Fruit fly (Drosophila melanogaster) whole organism, embryonic: ENCODE results near the gene CG9948.

Experiments
- ATbp ChIP-seq: fragments of 200-800 bp; sonication (Bioruptor generic); optimal IDR thresholded peaks from 2 replicates; lab custom pipeline; 2017; ENCODE audit warnings: missing biosample characterization, mild to moderate bottlenecking, missing genetic modification characterization, missing genetic modification reagents
- B-H1 ChIP-seq: fragments of 200-800 bp; sonication (Bioruptor generic); IDR thresholded peaks from 3 replicates; pipeline ENCODE4 v1.3.6; 2022; ENCODE audit warnings: missing biosample characterization, missing genetic modification characterization
- BEAF-32 ChIP-seq: fragments of 200-800 bp; sonication (Bioruptor generic); optimal IDR thresholded peaks from 3 replicates; lab custom pipeline; 2017; ENCODE audit warnings: missing biosample characterization, missing genetic modification characterization, mild to moderate bottlenecking, moderate library complexity, missing genetic modification reagents
- CG10431 ChIP-seq: fragments of 200-800 bp; sonication (Bioruptor generic); optimal IDR thresholded peaks from 3 replicates; lab custom pipeline; 2018; ENCODE audit warnings: missing biosample characterization, mild to moderate bottlenecking, missing genetic modification characterization
- CG10959 ChIP-seq: fragments of 200-800 bp; sonication (Bioruptor generic); IDR thresholded peaks from 2 replicates; pipeline ENCODE4 v1.3.6; 2022; ENCODE audit warnings: missing biosample characterization, missing genetic modification characterization
- CG12659 ChIP-seq: fragments of 200-800 bp; sonication (Bioruptor generic); optimal IDR thresholded peaks from 3 replicates; lab custom pipeline; 2017; ENCODE audit warnings: mild to moderate bottlenecking, missing biosample characterization, missing genetic modification reagents, missing genetic modification characterization
- CG14965 ChIP-seq: fragments of 200-800 bp; sonication (Bioruptor generic); optimal IDR thresholded peaks from 2 replicates; lab custom pipeline; 2016; ENCODE audit warnings: missing biosample characterization, missing genetic modification characterization, borderline replicate concordance
- CG15073 ChIP-seq: fragments of 200-800 bp; sonication (Bioruptor generic); optimal IDR thresholded peaks from 2 replicates; lab custom pipeline; 2016; ENCODE audit warnings: missing biosample characterization, missing genetic modification characterization
- CG15479 ChIP-seq: fragments of 200-800 bp; sonication (Bioruptor generic); optimal IDR thresholded peaks from 3 replicates; lab custom pipeline; 2019; ENCODE audit warnings: missing biosample characterization, mild to moderate bottlenecking, missing genetic modification characterization, moderate library complexity
- CG32772 ChIP-seq: fragments of 200-800 bp; sonication (Bioruptor generic); IDR thresholded peaks from 2 replicates; pipeline ENCODE4 v1.3.6; 2022; ENCODE audit warnings: missing biosample characterization, missing genetic modification characterization
- CG6683 ChIP-seq: fragments of 200-800 bp; sonication (Bioruptor generic); optimal IDR thresholded peaks from 2 replicates; lab custom pipeline; 2017; ENCODE audit warnings: missing biosample characterization, mild to moderate bottlenecking, missing genetic modification characterization, missing genetic modification reagents
- CG7745 ChIP-seq: fragments of 200-800 bp; sonication (Bioruptor generic); optimal IDR thresholded peaks from 2 replicates; lab custom pipeline; 2018; ENCODE audit warnings: missing biosample characterization, mild to moderate bottlenecking, missing genetic modification characterization, moderate library complexity
- CG9797 ChIP-seq: fragments of 200-800 bp; sonication (Bioruptor generic); optimal IDR thresholded peaks from 3 replicates; lab custom pipeline; 2018; ENCODE audit warnings: missing biosample characterization, mild to moderate bottlenecking, missing genetic modification characterization
- CTCF ChIP-seq: fragments of 200-800 bp; sonication (Bioruptor generic); optimal IDR thresholded peaks from 2 replicates; lab custom pipeline; 2017; ENCODE audit warnings: missing biosample characterization, mild to moderate bottlenecking, missing genetic modification characterization, moderate library complexity
- CoRest ChIP-seq: fragments of 200-800 bp; sonication (Bioruptor generic); optimal IDR thresholded peaks from 3 replicates; lab custom pipeline; 2018; ENCODE audit warnings: missing biosample characterization, mild to moderate bottlenecking, missing genetic modification characterization, moderate library complexity
- D ChIP-seq, 2 experiments: fragments of 200-800 bp in 1 of 2; fragments of >200 bp in 1 of 2; sonication (Bioruptor generic) in 1 of 2; optimal IDR thresholded peaks; 2 replicates in 1 of 2; 3 replicates in 1 of 2; lab custom pipeline; 2017; ENCODE audit warnings: mild to moderate bottlenecking in 1 of 2, missing biosample characterization in 1 of 2, missing genetic modification characterization in 1 of 2, missing genetic modification reagents in 1 of 2
- Doc3 ChIP-seq: fragments of 200-800 bp; sonication (Bioruptor generic); IDR thresholded peaks from 3 replicates; pipeline ENCODE4 v1.3.6; 2022; ENCODE audit warnings: missing biosample characterization, missing genetic modification characterization; ENCODE audit not compliant: partially characterized antibody
- Gsc ChIP-seq: fragments of 200-800 bp; sonication (Bioruptor generic); IDR thresholded peaks from 2 replicates; pipeline ENCODE4 v1.3.6; 2022; ENCODE audit warnings: missing biosample characterization, missing genetic modification characterization
- Gug ChIP-seq: fragments of 200-800 bp; sonication (Bioruptor generic); IDR thresholded peaks from 4 replicates; pipeline ENCODE4 v1.3.6; 2022; ENCODE audit warnings: missing biosample characterization, missing genetic modification characterization
- HLH4C ChIP-seq: fragments of 200-800 bp; sonication (Bioruptor generic); IDR thresholded peaks from 3 replicates; pipeline ENCODE4 v1.3.6; 2022; ENCODE audit warnings: missing biosample characterization, missing genetic modification characterization; ENCODE audit not compliant: partially characterized antibody
- HLH54F ChIP-seq: fragments of 200-800 bp; sonication (Bioruptor generic); optimal IDR thresholded peaks from 3 replicates; lab custom pipeline; 2016; ENCODE audit warnings: missing biosample characterization, missing genetic modification characterization
- Hmr ChIP-seq: fragments of 200-800 bp; sonication (Bioruptor generic); optimal IDR thresholded peaks from 3 replicates; lab custom pipeline; 2017; ENCODE audit warnings: mild to moderate bottlenecking, missing biosample characterization, missing genetic modification reagents, missing genetic modification characterization
- Hr78 ChIP-seq, 2 experiments: fragments of 200-800 bp in 1 of 2; fragments of >200 bp in 1 of 2; sonication (Bioruptor generic) in 1 of 2; optimal IDR thresholded peaks; 2 replicates each; lab custom pipeline; 2017 to 2019; ENCODE audit warnings: missing biosample characterization in 2 of 2, missing genetic modification characterization in 2 of 2, mild to moderate bottlenecking in 1 of 2, moderate library complexity in 1 of 2
- Kr ChIP-seq: fragments of 200-800 bp; sonication (Bioruptor generic); optimal IDR thresholded peaks from 2 replicates; lab custom pipeline; 2017; ENCODE audit warnings: missing biosample characterization, mild to moderate bottlenecking, missing genetic modification characterization
- MTF-1 ChIP-seq: fragments of 200-800 bp; sonication (Bioruptor generic); optimal IDR thresholded peaks from 2 replicates; lab custom pipeline; 2018; ENCODE audit warnings: missing biosample characterization, mild to moderate bottlenecking, missing genetic modification characterization, borderline replicate concordance
- PHDP ChIP-seq: fragments of 200-800 bp; sonication (Bioruptor generic); optimal IDR thresholded peaks from 3 replicates; lab custom pipeline; 2018; ENCODE audit warnings: missing biosample characterization, mild to moderate bottlenecking, missing genetic modification characterization, moderate library complexity
- Pdp1 ChIP-seq, 2 experiments: fragments of 200-800 bp; sonication (Bioruptor generic); optimal IDR thresholded peaks; 3 replicates each; lab custom pipeline; 2016; ENCODE audit warnings: missing biosample characterization in 2 of 2, missing genetic modification characterization in 2 of 2, mild to moderate bottlenecking in 1 of 2, moderate library complexity in 1 of 2
- Rx ChIP-seq: fragments of 200-800 bp; sonication (Bioruptor generic); IDR thresholded peaks from 2 replicates; pipeline ENCODE4 v1.3.6; 2022; ENCODE audit warnings: missing biosample characterization, missing genetic modification characterization
- Spps ChIP-seq: fragments of 200-800 bp; sonication (Bioruptor generic); optimal IDR thresholded peaks from 2 replicates; lab custom pipeline; 2018; ENCODE audit warnings: missing biosample characterization, mild to moderate bottlenecking, missing genetic modification characterization
- abd-A ChIP-seq: fragments of 200-800 bp; sonication (Bioruptor generic); optimal IDR thresholded peaks from 3 replicates; lab custom pipeline; 2019; ENCODE audit warnings: missing biosample characterization, mild to moderate bottlenecking, missing genetic modification characterization, moderate library complexity
- al ChIP-seq: fragments of 200-800 bp; sonication (Bioruptor generic); IDR thresholded peaks from 2 replicates; pipeline ENCODE4 v1.3.6; 2022; ENCODE audit warnings: missing biosample characterization, missing genetic modification characterization
- ap ChIP-seq: fragments of 200-800 bp; sonication (Bioruptor generic); IDR thresholded peaks from 2 replicates; pipeline ENCODE4 v1.3.6; 2022; ENCODE audit warnings: missing biosample characterization, missing genetic modification characterization
- caup ChIP-seq: fragments of 200-800 bp; sonication (Bioruptor generic); optimal IDR thresholded peaks from 3 replicates; lab custom pipeline; 2017; ENCODE audit warnings: missing biosample characterization, mild to moderate bottlenecking, missing genetic modification characterization, moderate library complexity; ENCODE audit not compliant: severe bottlenecking
- chinmo ChIP-seq: fragments of 200-800 bp; sonication (Bioruptor generic); IDR thresholded peaks from 4 replicates; pipeline ENCODE4 v1.3.6; 2022; ENCODE audit warnings: missing biosample characterization, missing genetic modification characterization; ENCODE audit not compliant: partially characterized antibody
- croc ChIP-seq: fragments of 200-800 bp; sonication (Bioruptor generic); conservative IDR thresholded peaks from 3 replicates; pipeline ENCODE4 v1.3.6; 2022; ENCODE audit warnings: missing biosample characterization, missing genetic modification characterization
- crol ChIP-seq: fragments of 200-800 bp; sonication (Bioruptor generic); IDR thresholded peaks from 2 replicates; pipeline ENCODE4 v1.3.6; 2022; ENCODE audit warnings: missing biosample characterization, missing genetic modification characterization
- crp ChIP-seq, 2 experiments: fragments of 200-800 bp; sonication (Bioruptor generic); optimal IDR thresholded peaks; 2 replicates in 1 of 2; 3 replicates in 1 of 2; lab custom pipeline; 2017; ENCODE audit warnings: missing biosample characterization in 2 of 2, missing genetic modification characterization in 2 of 2, mild to moderate bottlenecking in 1 of 2, moderate library complexity in 1 of 2
- dimm ChIP-seq: fragments of 200-800 bp; sonication (Bioruptor generic); IDR thresholded peaks from 2 replicates; pipeline ENCODE4 v1.3.6; 2022; ENCODE audit warnings: missing biosample characterization, missing genetic modification characterization
- gt ChIP-seq: fragments of 200-800 bp; sonication (Bioruptor generic); IDR thresholded peaks from 2 replicates; pipeline ENCODE4 v1.3.6; 2022; ENCODE audit warnings: missing biosample characterization, missing genetic modification characterization
- lilli ChIP-seq: fragments of 200-800 bp; sonication (Bioruptor generic); optimal IDR thresholded peaks from 3 replicates; lab custom pipeline; 2016; ENCODE audit warnings: missing biosample characterization, missing genetic modification characterization
- nom ChIP-seq: fragments of 200-800 bp; sonication (Bioruptor generic); optimal IDR thresholded peaks from 2 replicates; lab custom pipeline; 2017; ENCODE audit warnings: missing biosample characterization, missing genetic modification characterization, mild to moderate bottlenecking, moderate library complexity, missing genetic modification reagents
- pb ChIP-seq: fragments of 200-800 bp; sonication (Bioruptor generic); optimal IDR thresholded peaks from 3 replicates; lab custom pipeline; 2016; ENCODE audit warnings: missing biosample characterization, missing genetic modification characterization
- psq ChIP-seq: fragments of 200-800 bp; sonication (Bioruptor generic); optimal IDR thresholded peaks from 2 replicates; lab custom pipeline; 2017; ENCODE audit warnings: missing biosample characterization, missing genetic modification characterization
- sna ChIP-seq: fragments of 200-800 bp; sonication (Bioruptor generic); IDR thresholded peaks from 2 replicates; pipeline ENCODE4 v1.3.6; 2022; ENCODE audit warnings: missing biosample characterization, missing genetic modification characterization; ENCODE audit not compliant: partially characterized antibody
- tap ChIP-seq: fragments of 200-800 bp; optimal IDR thresholded peaks from 3 replicates; lab custom pipeline; 2019; ENCODE audit warnings: missing biosample characterization, mild to moderate bottlenecking, missing genetic modification characterization, moderate library complexity
- tll ChIP-seq, 2 experiments: fragments of 200-800 bp in 1 of 2; fragments of >200 bp in 1 of 2; sonication (Bioruptor generic) in 1 of 2; optimal IDR thresholded peaks; 2 replicates each; lab custom pipeline; 2017 to 2019; ENCODE audit warnings: missing biosample characterization in 2 of 2, missing genetic modification characterization in 2 of 2, mild to moderate bottlenecking in 1 of 2, moderate library complexity in 1 of 2

Gene CG9948

dm6 chr3L:6979387-6980249, 23.8 kb downstream of the CG9948 start, which contains the start of gene Galphai (continued):
- TF ChIP-seq CoRest (tag; lab: Kevin White, UChicago) (peak; percentile 64), B-H1 (GFP tag; lab: Robert Waterston, UW) (no peak), PHDP (tag; lab: Kevin White, UChicago) (peak; percentile 37), abd-A (tag; lab: Kevin White, UChicago) (no peak), crp (GFP tag; optimal IDR thresholded peaks at IDR 0.05; lab: Kevin White, UChicago) (peak in 1 of 2 experiments; percentile 33), pb (GFP tag; lab: Kevin White, UChicago) (peak; percentile 38), ap (GFP tag; lab: Robert Waterston, UW) (no peak), ATbp (GFP tag; lab: Kevin White, UChicago) (no peak), psq (GFP tag; lab: Kevin White, UChicago) (no peak), CG6683 (GFP tag; lab: Kevin White, UChicago) (no peak), al (GFP tag; lab: Robert Waterston, UW) (0 out of 2 replicates have a peak, but pooled peaks have one; percentile 4), Pdp1 (GFP tag; optimal IDR thresholded peaks at IDR 0.05; lab: Kevin White, UChicago) (peak in 1 of 2 experiments; percentile 82), caup (GFP tag; lab: Kevin White, UChicago) (peak; percentile 47), CG10959 (GFP tag; lab: Robert Waterston, UW) (no peak), BEAF-32 (GFP tag; lab: Kevin White, UChicago) (peak; percentile 67), Rx (GFP tag; lab: Robert Waterston, UW) (no peak), CG14965 (GFP tag; lab: Kevin White, UChicago) (no peak), dimm (no peak), Doc3 (GFP tag; lab: Robert Waterston, UW) (no peak), gt (GFP tag; lab: Robert Waterston, UW) (no peak), CG15479 (peak; percentile 96), tll (GFP tag; optimal IDR thresholded peaks at IDR 0.05; lab: Kevin White, UChicago) (no peak), nom (peak; percentile 77), sna (no peak), HLH4C (GFP tag; lab: Robert Waterston, UW) (no peak), MTF-1 (GFP tag; lab: Kevin White, UChicago) (no peak), Hr78 (GFP tag; optimal IDR thresholded peaks at IDR 0.05; lab: Kevin White, UChicago) (peak in 1 of 2 experiments; percentile 69), D (optimal IDR thresholded peaks at IDR 0.05; lab: Kevin White, UChicago) (peak; percentile 53), D (GFP tag; optimal IDR thresholded peaks at IDR 0.05; lab: Kevin White, UChicago) (no peak), crol (GFP tag; lab: Robert Waterston, UW) (peak; percentile 68; the same call in 1 of the 2 replicates), CG15073 (no peak), chinmo (GFP tag; lab: Robert Waterston, UW) (peak; percentile 70; the same call in 2 of the 4 replicates), CG7745 (tag; lab: Kevin White, UChicago) (peak; percentile 22), tap (tag; lab: Kevin White, UChicago) (peak; percentile 33), CG9797 (peak; percentile 100), croc (no peak), Hmr (GFP tag; lab: Kevin White, UChicago) (peak; percentile 95), Spps (tag; lab: Kevin White, UChicago) (peak; percentile 15), CG32772 (GFP tag; lab: Robert Waterston, UW) (no peak), CG12659 (GFP tag; lab: Kevin White, UChicago) (peak; percentile 76), CTCF (GFP tag; lab: Kevin White, UChicago) (peak; percentile 65), HLH54F (GFP tag; lab: Kevin White, UChicago) (no peak), Kr (no peak), Gsc (GFP tag; lab: Robert Waterston, UW) (no peak), CG10431 (GFP tag; lab: Kevin White, UChicago) (peak; percentile 61), lilli (GFP tag; lab: Kevin White, UChicago) (peak; percentile 22), Gug (no peak)
